Worm (Caenorhabditis elegans): ENCODE measurements around the gene nspe-6.

- TF ChIP-seq tbx-2 (tag; optimal IDR thresholded peaks at IDR 0.05) (no peak), nfya-1 (tag; optimal IDR thresholded peaks at IDR 0.05) (no peak), pha-4 (tag; optimal IDR thresholded peaks at IDR 0.05) (no peak), pat-9 (tag; optimal IDR thresholded peaks at IDR 0.05) (no peak), unc-55 (GFP tag; optimal IDR thresholded peaks at IDR 0.05) (no peak), elt-4 (tag; optimal IDR thresholded peaks at IDR 0.05) (no peak), F13H6.1 (tag; optimal IDR thresholded peaks at IDR 0.05) (no peak), rnt-1 (tag; optimal IDR thresholded peaks at IDR 0.05) (no peak), ttx-3 (tag; optimal IDR thresholded peaks at IDR 0.05) (no peak), ztf-16 (tag; optimal IDR thresholded peaks at IDR 0.05) (no peak), syd-9 (tag; optimal IDR thresholded peaks at IDR 0.05) (no peak), nhr-11 (tag; optimal IDR thresholded peaks at IDR 0.05) (no peak)
Observed at ce11 chrII:12620764-12621163, 4.8 kb upstream of the nspe-6 start, which contains the start of gene nspe-1.

All from whole organism, late embryonic.